Worm (Caenorhabditis elegans): ENCODE measurements around the gene srg-68.

ce11 chrV:5447057-5447456, 18.2 kb downstream of the srg-68 start:
- TF ChIP-seq egl-27 (tag; optimal IDR thresholded peaks at IDR 0.05) (no peak), lin-39 (tag; optimal IDR thresholded peaks at IDR 0.05) (no peak), nhr-84 (tag; optimal IDR thresholded peaks at IDR 0.05) (no peak), snpc-4 (tag; optimal IDR thresholded peaks at IDR 0.05) (no peak), ceh-63 (GFP tag; optimal IDR thresholded peaks at IDR 0.05) (no peak), ama-1 (optimal IDR thresholded peaks at IDR 0.05) (no peak), blmp-1 (tag; optimal IDR thresholded peaks at IDR 0.05) (no peak), aly-2 (tag; optimal IDR thresholded peaks at IDR 0.05) (no peak), nhr-237 (tag; optimal IDR thresholded peaks at IDR 0.05) (no peak), lin-35 (GFP tag; optimal IDR thresholded peaks at IDR 0.05) (no peak)
